Worm (Caenorhabditis elegans): ENCODE data around the gene T16G1.18.

- TF ChIP-seq nfya-2 (GFP tag; IDR thresholded peaks at IDR 0.05) = no peak
- TF ChIP-seq bed-1 (GFP tag; IDR thresholded peaks at IDR 0.05) = no peak
- TF ChIP-seq egl-44 (GFP tag; IDR thresholded peaks at IDR 0.05) = no peak
Measured at ce11 chrV:12974047-12974446, 22.9 kb downstream of the T16G1.18 start.
